Fruit fly (Drosophila melanogaster) whole organism, embryonic: ENCODE data around the gene CG33096.

ENCODE experiments used
- Antp ChIP-seq: fragments of 200-800 bp; sonication (Bioruptor generic); optimal IDR thresholded peaks from 3 replicates; lab custom pipeline; 2016; ENCODE audit warnings: missing biosample characterization, missing genetic modification characterization
- CG10147 ChIP-seq: fragments of 200-800 bp; sonication (Bioruptor generic); optimal IDR thresholded peaks from 2 replicates; lab custom pipeline; 2019; ENCODE audit warnings: missing biosample characterization, mild to moderate bottlenecking, missing genetic modification characterization, moderate library complexity
- CG10209 ChIP-seq: fragments of 200-800 bp; sonication (Bioruptor generic); optimal IDR thresholded peaks from 3 replicates; lab custom pipeline; 2017; ENCODE audit warnings: missing biosample characterization, mild to moderate bottlenecking, missing genetic modification characterization, missing genetic modification reagents
- CG10654 ChIP-seq: fragments of 200-800 bp; sonication (Bioruptor generic); optimal IDR thresholded peaks from 2 replicates; lab custom pipeline; 2016; ENCODE audit warnings: missing biosample characterization, missing genetic modification characterization
- CG11093 ChIP-seq: fragments of 200-800 bp; sonication (Bioruptor generic); IDR thresholded peaks from 3 replicates; pipeline ENCODE4 v1.3.6; 2022; ENCODE audit warnings: missing biosample characterization, missing genetic modification characterization
- CG11696 ChIP-seq: fragments of 200-800 bp; sonication (Bioruptor generic); IDR thresholded peaks from 2 replicates; pipeline ENCODE4 v1.3.6; 2022; ENCODE audit warnings: missing biosample characterization, missing genetic modification characterization
- CG12219 ChIP-seq: fragments of 200-800 bp; sonication (Bioruptor generic); optimal IDR thresholded peaks from 3 replicates; lab custom pipeline; 2018; ENCODE audit warnings: missing biosample characterization, mild to moderate bottlenecking, missing genetic modification characterization
- CG12391 ChIP-seq: fragments of 200-800 bp; sonication (Bioruptor generic); optimal IDR thresholded peaks from 3 replicates; lab custom pipeline; 2018; ENCODE audit warnings: missing biosample characterization, mild to moderate bottlenecking, missing genetic modification characterization, moderate library complexity
- CG14050 ChIP-seq: fragments of 200-800 bp; sonication (Bioruptor generic); IDR thresholded peaks from 3 replicates; pipeline ENCODE4 v1.3.6; 2022; ENCODE audit warnings: missing biosample characterization, missing genetic modification characterization
- CG16779 ChIP-seq: fragments of 200-800 bp; sonication (Bioruptor generic); IDR thresholded peaks from 2 replicates; pipeline ENCODE4 v1.3.6; 2022; ENCODE audit warnings: missing biosample characterization, missing genetic modification characterization
- CG17361 ChIP-seq: fragments of 200-800 bp; sonication (Bioruptor generic); IDR thresholded peaks from 3 replicates; pipeline ENCODE4 v1.3.6; 2022; ENCODE audit warnings: missing biosample characterization, missing genetic modification characterization
- CG30431 ChIP-seq: fragments of 200-800 bp; sonication (Bioruptor generic); optimal IDR thresholded peaks from 2 replicates; lab custom pipeline; 2017; ENCODE audit warnings: missing biosample characterization, missing genetic modification characterization
- CG31441 ChIP-seq: fragments of 200-800 bp; sonication (Bioruptor generic); IDR thresholded peaks from 2 replicates; pipeline ENCODE4 v1.3.6; 2022; ENCODE audit warnings: missing biosample characterization, missing genetic modification characterization
- CG3726 ChIP-seq: fragments of 200-800 bp; sonication (Bioruptor generic); IDR thresholded peaks from 3 replicates; pipeline ENCODE4, ENCODE4 v1.3.6; 2022; ENCODE audit warnings: missing biosample characterization, missing genetic modification characterization
- CG3838 ChIP-seq: fragments of 200-800 bp; sonication (Bioruptor generic); optimal IDR thresholded peaks from 3 replicates; lab custom pipeline; 2016; ENCODE audit warnings: missing biosample characterization, missing genetic modification characterization
- CG3847 ChIP-seq: fragments of 200-800 bp; sonication (Bioruptor generic); IDR thresholded peaks from 2 replicates; pipeline ENCODE4 v1.3.6; 2022; ENCODE audit warnings: missing biosample characterization, missing genetic modification characterization
- CG3995 ChIP-seq: fragments of 200-800 bp; sonication (Bioruptor generic); optimal IDR thresholded peaks from 3 replicates; lab custom pipeline; 2016; ENCODE audit warnings: missing biosample characterization, missing genetic modification characterization
- CG4730 ChIP-seq: fragments of 200-800 bp; sonication (Bioruptor generic); IDR thresholded peaks from 2 replicates; pipeline ENCODE4 v1.3.6; 2022; ENCODE audit warnings: missing biosample characterization, missing genetic modification characterization
- CG7839 ChIP-seq: fragments of 200-800 bp; sonication (Bioruptor generic); optimal IDR thresholded peaks from 3 replicates; lab custom pipeline; 2018; ENCODE audit warnings: missing biosample characterization, mild to moderate bottlenecking, missing genetic modification characterization, moderate library complexity
- CG7987 ChIP-seq: fragments of 200-800 bp; sonication (Bioruptor generic); optimal IDR thresholded peaks from 2 replicates; lab custom pipeline; 2018; ENCODE audit warnings: missing biosample characterization, mild to moderate bottlenecking, missing genetic modification characterization, moderate library complexity
- CG8281 ChIP-seq: fragments of 200-800 bp; sonication (Bioruptor generic); optimal IDR thresholded peaks from 2 replicates; lab custom pipeline; 2018; ENCODE audit warnings: missing biosample characterization, mild to moderate bottlenecking, missing genetic modification characterization, moderate library complexity
- CG9817 ChIP-seq: fragments of 200-800 bp; sonication (Bioruptor generic); optimal IDR thresholded peaks from 2 replicates; lab custom pipeline; 2018; ENCODE audit warnings: missing biosample characterization, mild to moderate bottlenecking, missing genetic modification characterization, moderate library complexity
- Dip3 ChIP-seq: fragments of 200-800 bp; sonication (Bioruptor generic); optimal IDR thresholded peaks from 3 replicates; lab custom pipeline; 2016; ENCODE audit warnings: missing biosample characterization, missing genetic modification characterization
- Dll ChIP-seq: fragments of 200-800 bp; sonication (Bioruptor generic); IDR thresholded peaks from 4 replicates; pipeline ENCODE4 v1.3.6; 2022; ENCODE audit warnings: missing biosample characterization, missing genetic modification characterization; ENCODE audit not compliant: partially characterized antibody
- Doc3 ChIP-seq: fragments of 200-800 bp; sonication (Bioruptor generic); IDR thresholded peaks from 3 replicates; pipeline ENCODE4 v1.3.6; 2022; ENCODE audit warnings: missing biosample characterization, missing genetic modification characterization; ENCODE audit not compliant: partially characterized antibody
- Ets97D ChIP-seq: fragments of 200-800 bp; sonication (Bioruptor generic); optimal IDR thresholded peaks from 3 replicates; lab custom pipeline; 2016; ENCODE audit warnings: missing biosample characterization, missing genetic modification characterization
- Fer2 ChIP-seq: fragments of 200-800 bp; sonication (Bioruptor generic); optimal IDR thresholded peaks from 2 replicates; lab custom pipeline; 2018; ENCODE audit warnings: missing biosample characterization, mild to moderate bottlenecking, missing genetic modification characterization, moderate library complexity
- Gug ChIP-seq: fragments of 200-800 bp; sonication (Bioruptor generic); IDR thresholded peaks from 4 replicates; pipeline ENCODE4 v1.3.6; 2022; ENCODE audit warnings: missing biosample characterization, missing genetic modification characterization
- HLH4C ChIP-seq: fragments of 200-800 bp; sonication (Bioruptor generic); IDR thresholded peaks from 3 replicates; pipeline ENCODE4 v1.3.6; 2022; ENCODE audit warnings: missing biosample characterization, missing genetic modification characterization; ENCODE audit not compliant: partially characterized antibody
- Hmr ChIP-seq: fragments of 200-800 bp; sonication (Bioruptor generic); optimal IDR thresholded peaks from 3 replicates; lab custom pipeline; 2017; ENCODE audit warnings: mild to moderate bottlenecking, missing biosample characterization, missing genetic modification reagents, missing genetic modification characterization
- Oli ChIP-seq: fragments of 200-800 bp; sonication (Bioruptor generic); optimal IDR thresholded peaks from 2 replicates; lab custom pipeline; 2018; ENCODE audit warnings: missing biosample characterization, mild to moderate bottlenecking, missing genetic modification characterization, moderate library complexity
- Opbp ChIP-seq: fragments of 200-800 bp; sonication (Bioruptor generic); IDR thresholded peaks from 3 replicates; pipeline ENCODE4 v1.3.6; 2022; ENCODE audit warnings: missing biosample characterization, missing genetic modification characterization; ENCODE audit not compliant: partially characterized antibody
- Xrp1 ChIP-seq: fragments of 200-800 bp; sonication (Bioruptor generic); IDR thresholded peaks from 2 replicates; pipeline ENCODE4 v1.3.6; 2022; ENCODE audit warnings: missing biosample characterization, missing genetic modification characterization
- ato ChIP-seq: fragments of 200-800 bp; sonication (Bioruptor generic); IDR thresholded peaks from 2 replicates; pipeline ENCODE4 v1.3.6; 2022; ENCODE audit warnings: missing biosample characterization, missing genetic modification characterization; ENCODE audit not compliant: partially characterized antibody
- bbx ChIP-seq: fragments of 200-800 bp; sonication (Bioruptor generic); IDR thresholded peaks from 2 replicates; pipeline ENCODE4 v1.3.6; 2022; ENCODE audit warnings: missing biosample characterization, missing genetic modification characterization; ENCODE audit not compliant: partially characterized antibody
- cg ChIP-seq: fragments of 200-800 bp; sonication (Bioruptor generic); optimal IDR thresholded peaks from 3 replicates; lab custom pipeline; 2019; ENCODE audit warnings: missing biosample characterization, mild to moderate bottlenecking, missing genetic modification characterization, moderate library complexity
- chif ChIP-seq, 2 experiments: fragments of 200-800 bp; sonication (Bioruptor generic); optimal IDR thresholded peaks; 3 replicates each; lab custom pipeline; 2016; ENCODE audit warnings: missing biosample characterization in 2 of 2, missing genetic modification characterization in 2 of 2
- da ChIP-seq: fragments of 200-800 bp; sonication (Bioruptor generic); optimal IDR thresholded peaks from 2 replicates; lab custom pipeline; 2016; ENCODE audit warnings: missing biosample characterization, missing genetic modification characterization
- danr ChIP-seq: fragments of 200-800 bp; sonication (Bioruptor generic); IDR thresholded peaks from 2 replicates; pipeline ENCODE4 v1.3.6; 2022; ENCODE audit warnings: missing biosample characterization, missing genetic modification characterization
- insv ChIP-seq, 2 experiments: fragments of 200-800 bp; sonication (Bioruptor generic); optimal IDR thresholded peaks; 3 replicates each; lab custom pipeline; 2016 to 2018; ENCODE audit warnings: missing biosample characterization in 2 of 2, missing genetic modification characterization in 2 of 2
- nerfin-1 ChIP-seq: fragments of 200-800 bp; sonication (Bioruptor generic); optimal IDR thresholded peaks from 3 replicates; lab custom pipeline; 2019; ENCODE audit warnings: missing biosample characterization, mild to moderate bottlenecking, missing genetic modification characterization, moderate library complexity
- nerfin-2 ChIP-seq: fragments of 200-800 bp; sonication (Bioruptor generic); IDR thresholded peaks from 2 replicates; pipeline ENCODE4 v1.3.6; 2022; ENCODE audit warnings: missing biosample characterization, missing genetic modification characterization; ENCODE audit not compliant: partially characterized antibody
- peb ChIP-seq: fragments of 200-800 bp; sonication (Bioruptor generic); IDR thresholded peaks from 2 replicates; pipeline ENCODE4 v1.3.6; 2022; ENCODE audit warnings: missing biosample characterization, missing genetic modification characterization
- pnt ChIP-seq: fragments of 200-800 bp; sonication (Bioruptor generic); optimal IDR thresholded peaks from 3 replicates; lab custom pipeline; 2016; ENCODE audit warnings: missing biosample characterization, missing genetic modification characterization
- sc ChIP-seq, 3 experiments: fragments of >200 bp in 2 of 3; fragments of 200-800 bp in 1 of 3; sonication (Bioruptor generic) in 1 of 3; optimal IDR thresholded peaks; 2 replicates in 2 of 3; 3 replicates in 1 of 3; lab custom pipeline; 2017; ENCODE audit warnings: mild to moderate bottlenecking in 1 of 3, missing biosample characterization in 1 of 3, missing genetic modification characterization in 1 of 3, missing genetic modification reagents in 1 of 3
- sim ChIP-seq: fragments of 200-800 bp; sonication (Bioruptor generic); IDR thresholded peaks from 2 replicates; pipeline ENCODE4 v1.3.6; 2022; ENCODE audit warnings: missing biosample characterization, missing genetic modification characterization
- slbo ChIP-seq: fragments of 200-800 bp; sonication (Bioruptor generic); IDR thresholded peaks from 2 replicates; pipeline ENCODE4 v1.3.6; 2022; ENCODE audit warnings: missing biosample characterization, missing genetic modification characterization
- trem ChIP-seq: fragments of 200-800 bp; optimal IDR thresholded peaks from 3 replicates; lab custom pipeline; 2019; ENCODE audit warnings: missing biosample characterization, mild to moderate bottlenecking, missing genetic modification characterization, moderate library complexity

Gene CG33096

dm6 chr3R:25054451-25055188 lies 42.9 kb upstream of the CG33096 start, which contains the start of gene CG31109 (continued):
- TF ChIP-seq CG4730 (GFP tag; lab: Robert Waterston, UW) (no peak), CG3995 (no peak), CG10209 (GFP tag; lab: Kevin White, UChicago) (no peak), sim (GFP tag; lab: Robert Waterston, UW) (no peak), Ets97D (peak; percentile 74), danr (GFP tag; lab: Robert Waterston, UW) (no peak), CG8281 (tag; lab: Kevin White, UChicago) (no peak), Fer2 (tag; lab: Kevin White, UChicago) (no peak), Hmr (GFP tag; lab: Kevin White, UChicago) (peak; percentile 19), Gug (no peak), Opbp (GFP tag; lab: Robert Waterston, UW) (peak; percentile 46; the same call in 1 of the 3 replicates), sc (optimal IDR thresholded peaks at IDR 0.05; lab: Kevin White, UChicago) (no peak), sc (GFP tag; optimal IDR thresholded peaks at IDR 0.05; lab: Kevin White, UChicago) (no peak), CG14050 (GFP tag; lab: Robert Waterston, UW) (no peak), CG7839 (tag; lab: Kevin White, UChicago) (no peak), CG3726 (GFP tag; lab: Robert Waterston, UW) (no peak), Antp (GFP tag; lab: Kevin White, UChicago) (no peak), CG10147 (peak; percentile 40), Xrp1 (GFP tag; lab: Robert Waterston, UW) (0 out of 2 replicates have a peak, but pooled peaks have one; percentile 8), CG3838 (GFP tag; lab: Kevin White, UChicago) (no peak), CG16779 (GFP tag; lab: Robert Waterston, UW) (no peak), CG12391 (tag; lab: Kevin White, UChicago) (peak; percentile 46), peb (GFP tag; lab: Robert Waterston, UW) (no peak), CG10654 (GFP tag; lab: Kevin White, UChicago) (no peak), cg (no peak), CG9817 (tag; lab: Kevin White, UChicago) (peak; percentile 6), HLH4C (GFP tag; lab: Robert Waterston, UW) (peak; percentile 40; the same call in 1 of the 3 replicates), CG7987 (peak; percentile 30), bbx (GFP tag; lab: Robert Waterston, UW) (peak; percentile 57), nerfin-2 (GFP tag; lab: Robert Waterston, UW) (no peak), da (GFP tag; lab: Kevin White, UChicago) (no peak), Oli (tag; lab: Kevin White, UChicago) (no peak), ato (GFP tag; lab: Robert Waterston, UW) (no peak), CG11093 (GFP tag; lab: Robert Waterston, UW) (no peak), Dll (peak; percentile 50; the same call in 1 of the 4 replicates), slbo (no peak), CG12219 (GFP tag; lab: Kevin White, UChicago) (no peak), CG11696 (no peak), CG17361 (GFP tag; lab: Robert Waterston, UW) (peak; percentile 40; the same call in 1 of the 3 replicates), Doc3 (GFP tag; lab: Robert Waterston, UW) (0 out of 3 replicates have a peak, but pooled peaks have one; percentile 34), nerfin-1 (tag; lab: Kevin White, UChicago) (peak; percentile 2), trem (tag; lab: Kevin White, UChicago) (peak; percentile 80), CG30431 (GFP tag; lab: Kevin White, UChicago) (no peak), insv (GFP tag; optimal IDR thresholded peaks at IDR 0.05; lab: Kevin White, UChicago) (no peak), chif (GFP tag; optimal IDR thresholded peaks at IDR 0.05; lab: Kevin White, UChicago) (no peak), Dip3 (no peak), CG3847 (peak; percentile 37; the same call in 1 of the 2 replicates), pnt (GFP tag; lab: Kevin White, UChicago) (no peak), CG31441 (GFP tag; lab: Robert Waterston, UW) (no peak; the same call in 1 of the 2 replicates)
